Fruit fly (Drosophila melanogaster): Measurements from ENCODE around the gene CG5104.

DNA sequence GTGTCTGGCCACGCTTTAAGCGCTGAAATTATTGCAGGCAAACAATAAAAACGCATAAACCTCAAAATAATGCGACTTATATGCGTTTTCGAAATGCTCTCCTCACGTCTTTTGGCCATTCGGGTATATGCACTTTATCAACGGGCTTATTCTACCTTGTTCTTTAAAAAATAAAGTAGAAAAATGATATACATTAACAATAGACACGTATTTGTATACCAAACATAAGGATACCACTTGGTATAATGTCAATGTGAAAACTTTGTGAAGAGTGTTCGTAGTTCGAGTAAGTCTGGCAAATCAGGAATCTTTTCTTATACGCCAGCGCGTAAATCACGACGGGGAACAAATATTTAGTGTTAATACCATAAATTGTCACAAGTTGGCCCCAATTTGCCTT is 35.6 kb downstream of the CG5104 start:
- no peak for TF ChIP-seq Myc (optimal IDR thresholded peaks at IDR 0.05)
- TF ChIP-seq Hr78 (GFP tag; optimal IDR thresholded peaks at IDR 0.05): no peak
- TF ChIP-seq Abd-B (GFP tag; optimal IDR thresholded peaks at IDR 0.05): no peak
- TF ChIP-seq dsf (GFP tag; optimal IDR thresholded peaks at IDR 0.05; ENCODE audit: borderline replicate concordance): peak; percentile 10
- TF ChIP-seq sage (GFP tag; optimal IDR thresholded peaks at IDR 0.05): peak; percentile 58
- peak; percentile 77 for TF ChIP-seq fru (GFP tag; optimal IDR thresholded peaks at IDR 0.05)
- peak; percentile 81 for TF ChIP-seq ey (GFP tag; optimal IDR thresholded peaks at IDR 0.05)
- TF ChIP-seq usp (GFP tag; optimal IDR thresholded peaks at IDR 0.05): no peak
- TF ChIP-seq psq (GFP tag; optimal IDR thresholded peaks at IDR 0.05): peak; percentile 65
- peak; percentile 84 for TF ChIP-seq br (GFP tag; optimal IDR thresholded peaks at IDR 0.05)
- no peak for TF ChIP-seq pan (optimal IDR thresholded peaks at IDR 0.05)
- TF ChIP-seq N (GFP tag; optimal IDR thresholded peaks at IDR 0.05): no peak
- peak; percentile 83 for TF ChIP-seq h (GFP tag; optimal IDR thresholded peaks at IDR 0.05)
